Worm (Caenorhabditis elegans) whole organism, midembryonic: ENCODE results near the gene swt-7.

Source experiments
- T22C8.4 ChIP-seq: fragments of 200-800 bp; sonication (Bioruptor generic); IDR thresholded peaks from 2 replicates; pipeline ENCODE4 v1.3.6; 2022; ENCODE audit warnings: missing genetic modification characterization, missing compliant biosample characterization
- cog-1 ChIP-seq: sonication (generic microtip); optimal IDR thresholded peaks from 2 replicates; lab custom pipeline; 2016; ENCODE audit warnings: missing genetic modification characterization, missing compliant biosample characterization
- flt-1 ChIP-seq: fragments of 200-800 bp; sonication (Bioruptor generic); IDR thresholded peaks from 2 replicates; pipeline ENCODE4 v1.3.6; 2022; ENCODE audit warnings: missing genetic modification characterization, missing compliant biosample characterization
- klf-2 ChIP-seq: fragments of 200-800 bp; sonication (Bioruptor generic); conservative IDR thresholded peaks from 2 replicates; pipeline ENCODE4 v1.3.6; 2022; ENCODE audit warnings: missing genetic modification reagents, missing genetic modification characterization, missing compliant biosample characterization
- med-1 ChIP-seq: sonication (generic microtip); optimal IDR thresholded peaks from 2 replicates; lab custom pipeline; 2017; ENCODE audit warnings: missing genetic modification characterization, mild to moderate bottlenecking, missing compliant biosample characterization, antibody characterized with exemption, missing genetic modification reagents; ENCODE audit not compliant: insufficient read depth
- ref-1 ChIP-seq: fragments of 200-800 bp; sonication (Bioruptor generic); conservative IDR thresholded peaks from 2 replicates; pipeline ENCODE4 v1.3.6; 2022; ENCODE audit warnings: missing genetic modification reagents, missing genetic modification characterization, missing compliant biosample characterization
- tab-1 ChIP-seq: fragments of 200-800 bp; sonication (Bioruptor generic); IDR thresholded peaks from 2 replicates; pipeline ENCODE4 v1.3.6; 2022; ENCODE audit warnings: missing genetic modification characterization, missing compliant biosample characterization
- ztf-23 ChIP-seq: fragments of 200-800 bp; sonication (Bioruptor generic); IDR thresholded peaks from 2 replicates; pipeline ENCODE4 v1.3.6; 2022; ENCODE audit warnings: missing genetic modification reagents, missing genetic modification characterization, missing compliant biosample characterization
- ztf-29 ChIP-seq: fragments of 200-800 bp; sonication (Bioruptor generic); IDR thresholded peaks from 2 replicates; pipeline ENCODE4 v1.3.6; 2022; ENCODE audit warnings: missing genetic modification reagents, missing genetic modification characterization, missing compliant biosample characterization

swt-7 gene

DNA sequence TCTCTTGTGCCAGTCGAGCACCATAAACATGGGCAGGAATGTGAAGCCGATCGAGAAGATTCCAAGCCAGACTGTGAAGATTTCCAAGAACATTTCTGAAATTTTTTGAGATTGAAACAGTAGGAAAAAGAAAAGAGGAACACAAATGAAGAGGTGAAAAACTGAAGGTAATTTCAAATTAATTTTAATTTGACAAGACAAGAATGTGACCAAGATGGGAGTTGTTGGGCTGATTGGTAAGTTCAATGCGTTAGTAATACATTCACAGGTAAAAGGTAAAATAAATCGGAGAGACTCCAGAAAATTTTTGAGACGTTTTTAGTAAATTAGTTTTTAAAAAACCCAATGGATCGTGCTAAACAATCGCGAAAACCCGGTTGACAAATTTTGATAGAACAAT lies at the start of gene swt-7:
swt-7 (minus strand) TSS at position 101 of the 400 bp plus-strand sequence.
- no peak for TF ChIP-seq T22C8.4
- no peak for TF ChIP-seq cog-1
- TF ChIP-seq tab-1, result no peak

- TF ChIP-seq klf-2 (GFP tag; lab: Robert Waterston, UW) (peak; percentile 89), ref-1 (GFP tag; lab: Robert Waterston, UW) (peak; percentile 90), tab-1 (peak; percentile 82; the same call in 1 of the 2 replicates), ztf-23 (GFP tag; lab: Robert Waterston, UW) (peak; percentile 95), flt-1 (GFP tag; lab: Robert Waterston, UW) (peak; percentile 68; the same call in 1 of the 2 replicates)
These were observed 44.7 kb upstream of the swt-7 start for ce11 chrV:5075343-5075742.

ce11 chrV:5072082-5072481 lies 41.5 kb upstream of the swt-7 start, which contains the start of gene Y58A7A.2:
TSS of gene Y58A7A.2 (minus strand) at chrV:5072182.
- TF ChIP-seq ztf-29, result no peak
- no peak for TF ChIP-seq ref-1 (GFP tag; lab: Robert Waterston, UW)
- TF ChIP-seq T22C8.4, result no peak
- TF ChIP-seq flt-1 (GFP tag; lab: Robert Waterston, UW), result no peak
- no peak for TF ChIP-seq cog-1
- no peak for TF ChIP-seq klf-2 (GFP tag; lab: Robert Waterston, UW)
- TF ChIP-seq tab-1, result no peak
- TF ChIP-seq ztf-23 (GFP tag; lab: Robert Waterston, UW), result no peak
- no peak for TF ChIP-seq med-1 (GFP tag; lab: Kevin White, UChicago)

DNA sequence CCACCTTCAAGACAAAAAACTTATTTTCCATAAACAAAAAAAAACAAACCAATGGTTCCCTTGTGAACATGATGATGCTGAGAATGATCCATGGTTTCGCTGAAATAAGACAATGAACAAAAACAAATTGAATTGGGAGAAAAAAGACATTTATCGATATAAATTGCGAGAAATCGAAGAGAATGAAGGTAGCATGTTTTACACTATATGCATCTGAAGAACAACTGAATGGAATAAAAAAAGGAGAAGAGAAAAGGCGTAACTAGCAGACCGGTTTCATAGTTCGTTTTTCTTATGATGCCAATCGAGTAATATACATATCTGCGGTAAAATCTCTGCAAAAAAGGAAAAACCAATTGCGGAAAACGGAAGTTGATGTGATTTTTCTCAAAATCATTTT lies 38.8 kb upstream of the swt-7 start, which contains the start of gene Y58A7A.1:
Y58A7A.1 (minus strand) TSS at position 101 of the 400 bp plus-strand sequence.
- TF ChIP-seq T22C8.4 (no peak), ztf-29 (no peak), ref-1 (GFP tag; lab: Robert Waterston, UW) (no peak), klf-2 (GFP tag; lab: Robert Waterston, UW) (no peak), med-1 (GFP tag; lab: Kevin White, UChicago) (no peak), tab-1 (no peak), flt-1 (GFP tag; lab: Robert Waterston, UW) (no peak), ztf-23 (GFP tag; lab: Robert Waterston, UW) (no peak), cog-1 (no peak)

DNA sequence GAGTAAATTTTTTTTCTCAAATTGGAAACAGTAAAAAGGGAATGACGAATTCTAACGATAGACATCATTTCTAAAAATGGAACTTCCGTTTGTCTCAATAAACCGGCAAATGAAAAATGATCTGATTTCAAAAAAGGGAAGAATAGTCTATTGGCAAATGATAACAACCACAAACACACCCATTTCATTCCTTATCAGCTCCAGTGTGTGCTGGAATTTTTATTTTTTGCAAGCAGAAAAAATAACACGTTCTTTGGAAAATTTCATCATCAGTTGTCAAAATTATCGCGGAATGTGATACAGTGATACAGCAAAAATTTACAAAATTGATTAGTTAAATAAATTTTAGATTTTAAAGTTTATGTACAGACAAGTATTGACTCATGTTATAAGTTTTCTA lies 36.8 kb upstream of the swt-7 start:
- TF ChIP-seq ref-1 (GFP tag; lab: Robert Waterston, UW) (no peak), ztf-23 (GFP tag; lab: Robert Waterston, UW) (no peak), T22C8.4 (no peak), med-1 (GFP tag; lab: Kevin White, UChicago) (no peak), flt-1 (GFP tag; lab: Robert Waterston, UW) (no peak), cog-1 (no peak), ztf-29 (no peak), klf-2 (GFP tag; lab: Robert Waterston, UW) (no peak)

- TF ChIP-seq cog-1, result peak; percentile 41
- TF ChIP-seq med-1 (GFP tag; lab: Kevin White, UChicago), result no peak
These were observed 34.3 kb upstream of the swt-7 start, which contains the start of gene mlk-1 for ce11 chrV:5064761-5065421. TSS of gene mlk-1 (minus strand) at chrV:5064811.

ce11 chrV:5053335-5053734 lies 22.7 kb upstream of the swt-7 start, which contains the start of gene cwp-4:
TSS of gene cwp-4 (plus strand) at chrV:5053635.
- no peak for TF ChIP-seq tab-1
- no peak for TF ChIP-seq ref-1 (GFP tag; lab: Robert Waterston, UW)
- TF ChIP-seq T22C8.4, result no peak
- TF ChIP-seq flt-1 (GFP tag; lab: Robert Waterston, UW), result no peak
- no peak for TF ChIP-seq cog-1
- no peak for TF ChIP-seq med-1 (GFP tag; lab: Kevin White, UChicago)
- TF ChIP-seq ztf-29, result no peak
- no peak for TF ChIP-seq klf-2 (GFP tag; lab: Robert Waterston, UW)
- TF ChIP-seq ztf-23 (GFP tag; lab: Robert Waterston, UW), result no peak

- no peak for TF ChIP-seq ztf-29
- no peak for TF ChIP-seq med-1 (GFP tag; lab: Kevin White, UChicago)
- no peak for TF ChIP-seq ztf-23 (GFP tag; lab: Robert Waterston, UW)
- TF ChIP-seq tab-1, result no peak
- TF ChIP-seq ref-1 (GFP tag; lab: Robert Waterston, UW), result no peak
- TF ChIP-seq flt-1 (GFP tag; lab: Robert Waterston, UW), result no peak
- TF ChIP-seq T22C8.4, result no peak
- TF ChIP-seq klf-2 (GFP tag; lab: Robert Waterston, UW), result no peak
- no peak for TF ChIP-seq cog-1
These were observed 21.6 kb upstream of the swt-7 start, which contains the start of gene K11D12.12 for ce11 chrV:5052233-5052632. TSS of gene K11D12.12 (plus strand) at chrV:5052261.

DNA sequence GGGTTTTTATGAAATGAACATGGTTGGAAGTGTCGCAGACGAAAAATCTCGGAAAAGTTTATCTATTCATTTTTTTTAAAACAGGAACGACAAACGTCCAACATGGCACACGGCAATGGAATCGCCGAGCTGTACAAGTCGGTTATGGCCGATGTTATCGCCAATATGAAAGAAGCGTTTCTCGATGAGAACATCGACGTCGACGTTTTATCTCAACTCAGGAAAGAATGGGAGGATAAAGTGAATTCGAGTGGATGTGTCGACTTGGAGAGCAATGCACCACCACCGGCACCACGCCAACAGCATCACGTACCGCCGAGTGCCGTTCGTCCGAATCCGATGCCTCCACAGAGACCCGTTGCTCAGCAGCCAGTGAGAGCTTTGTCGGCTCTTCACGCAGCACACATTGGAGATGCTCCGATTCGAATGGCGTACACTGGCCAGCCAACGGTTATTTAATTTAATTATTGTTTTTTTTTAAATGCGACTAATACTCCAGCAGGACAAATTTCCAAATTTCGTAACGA lies 19.5 kb upstream of the swt-7 start:
- no peak for TF ChIP-seq ref-1 (GFP tag; lab: Robert Waterston, UW)
- TF ChIP-seq cog-1, result no peak

DNA sequence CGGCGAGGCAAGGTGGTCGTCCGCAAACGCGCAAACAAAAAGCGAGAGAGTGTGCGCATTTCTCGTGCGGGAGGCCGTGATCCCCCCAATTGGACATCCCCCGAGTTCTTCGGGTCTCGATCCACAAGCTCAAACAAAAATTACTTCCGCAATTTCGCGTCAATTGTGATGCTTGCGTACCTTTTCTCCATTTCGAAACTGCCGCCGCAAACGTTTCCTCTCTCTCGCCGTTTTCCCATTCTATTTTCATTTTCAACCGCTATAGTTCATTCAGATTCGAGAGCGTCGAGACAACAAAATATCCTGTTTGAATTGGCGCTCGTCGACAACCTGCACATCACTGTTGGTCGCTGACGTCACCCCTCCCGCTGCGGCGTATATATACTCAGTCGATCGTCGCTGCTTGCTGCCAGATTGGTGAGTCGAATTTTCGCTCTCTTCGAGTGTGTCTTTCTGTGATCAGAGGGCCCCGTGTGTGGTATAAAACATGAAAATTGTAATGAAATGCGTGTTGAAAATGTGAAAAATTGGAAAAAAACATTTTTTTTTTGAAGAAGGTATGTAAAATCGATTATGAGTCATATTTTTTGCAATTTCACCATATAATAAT lies 18.8 kb upstream of the swt-7 start, which contains the start of the genes pqn-51 and K11D12.14:
pqn-51 (plus strand) TSS at position 275 of the 610 bp plus-strand sequence.
K11D12.14 (plus strand) TSS at position 304 of the 610 bp plus-strand sequence.
- TF ChIP-seq med-1 (GFP tag; lab: Kevin White, UChicago) (no peak), T22C8.4 (no peak), ztf-29 (peak; percentile 56), cog-1 (peak; percentile 74), klf-2 (GFP tag; lab: Robert Waterston, UW) (no peak), flt-1 (GFP tag; lab: Robert Waterston, UW) (no peak; the same call in 1 of the 2 replicates), tab-1 (no peak), ztf-23 (GFP tag; lab: Robert Waterston, UW) (peak; percentile 80), ref-1 (GFP tag; lab: Robert Waterston, UW) (no peak)
